Fruit fly (Drosophila melanogaster) whole organism, embryonic: ENCODE results near the gene Cpr65Az.
A peak's percentile ranks its signal among the peaks of the same experiment; 100 is the strongest.
"Not testable (repeated sequence)": the region's sequence is repeated elsewhere in the genome, so short reads cannot be mapped to it uniquely, and the experiment has no call there.

Source experiments
- Asciz ChIP-seq: fragments of 200-800 bp; sonication (Bioruptor generic); optimal IDR thresholded peaks from 2 replicates; lab custom pipeline; 2017; ENCODE audit warnings: missing biosample characterization, mild to moderate bottlenecking, missing genetic modification characterization, missing genetic modification reagents
- Atf6 ChIP-seq: fragments of 200-800 bp; sonication (Bioruptor generic); IDR thresholded peaks from 2 replicates; pipeline ENCODE4 v1.3.6; 2022; ENCODE audit warnings: missing biosample characterization, missing genetic modification characterization
- Blimp-1 ChIP-seq: fragments of 200-800 bp; sonication (Bioruptor generic); optimal IDR thresholded peaks from 3 replicates; lab custom pipeline; 2018; ENCODE audit warnings: missing biosample characterization, missing genetic modification characterization, mild to moderate bottlenecking, moderate library complexity, missing genetic modification reagents
- CG10209 ChIP-seq: fragments of 200-800 bp; sonication (Bioruptor generic); optimal IDR thresholded peaks from 3 replicates; lab custom pipeline; 2017; ENCODE audit warnings: missing biosample characterization, mild to moderate bottlenecking, missing genetic modification characterization, missing genetic modification reagents
- CG10543 ChIP-seq: fragments of 200-800 bp; sonication (Bioruptor generic); optimal IDR thresholded peaks from 3 replicates; lab custom pipeline; 2017; ENCODE audit warnings: missing biosample characterization, mild to moderate bottlenecking, missing genetic modification characterization, moderate library complexity
- CG11085 ChIP-seq: fragments of 200-800 bp; sonication (Bioruptor generic); IDR thresholded peaks from 2 replicates; pipeline ENCODE4 v1.3.6; 2022; ENCODE audit warnings: missing biosample characterization, missing genetic modification characterization
- CG11696 ChIP-seq: fragments of 200-800 bp; sonication (Bioruptor generic); IDR thresholded peaks from 2 replicates; pipeline ENCODE4 v1.3.6; 2022; ENCODE audit warnings: missing biosample characterization, missing genetic modification characterization
- CG12219 ChIP-seq: fragments of 200-800 bp; sonication (Bioruptor generic); optimal IDR thresholded peaks from 3 replicates; lab custom pipeline; 2018; ENCODE audit warnings: missing biosample characterization, mild to moderate bottlenecking, missing genetic modification characterization
- CG12769 ChIP-seq: fragments of 200-800 bp; sonication (Bioruptor generic); optimal IDR thresholded peaks from 2 replicates; lab custom pipeline; 2019; ENCODE audit warnings: missing biosample characterization, mild to moderate bottlenecking, missing genetic modification characterization, moderate library complexity
- CG13894 ChIP-seq: fragments of 200-800 bp; sonication (Bioruptor generic); optimal IDR thresholded peaks from 3 replicates; lab custom pipeline; 2018; ENCODE audit warnings: missing biosample characterization, mild to moderate bottlenecking, missing genetic modification characterization, moderate library complexity
- CG1603 ChIP-seq: fragments of 200-800 bp; sonication (Bioruptor generic); optimal IDR thresholded peaks from 2 replicates; lab custom pipeline; 2019; ENCODE audit warnings: missing biosample characterization, mild to moderate bottlenecking, missing genetic modification characterization, moderate library complexity
- CG17385 ChIP-seq: fragments of 200-800 bp; sonication (Bioruptor generic); optimal IDR thresholded peaks from 3 replicates; lab custom pipeline; 2018; ENCODE audit warnings: missing biosample characterization, mild to moderate bottlenecking, missing genetic modification characterization
- CG30431 ChIP-seq: fragments of 200-800 bp; sonication (Bioruptor generic); optimal IDR thresholded peaks from 2 replicates; lab custom pipeline; 2017; ENCODE audit warnings: missing biosample characterization, missing genetic modification characterization
- CG3407 ChIP-seq: fragments of 200-800 bp; sonication (Bioruptor generic); optimal IDR thresholded peaks from 2 replicates; lab custom pipeline; 2018; ENCODE audit warnings: missing biosample characterization, mild to moderate bottlenecking, missing genetic modification characterization
- CG34224 ChIP-seq: fragments of 200-800 bp; sonication (Bioruptor generic); IDR thresholded peaks from 3 replicates; pipeline ENCODE4 v1.3.6; 2022; ENCODE audit warnings: missing biosample characterization, missing genetic modification characterization; ENCODE audit not compliant: partially characterized antibody
- CG6791 ChIP-seq: fragments of 200-800 bp; sonication (Bioruptor generic); IDR thresholded peaks from 3 replicates; pipeline ENCODE4 v1.3.6; 2022; ENCODE audit warnings: missing biosample characterization, missing genetic modification characterization; ENCODE audit not compliant: partially characterized antibody
- CG9797 ChIP-seq: fragments of 200-800 bp; sonication (Bioruptor generic); optimal IDR thresholded peaks from 3 replicates; lab custom pipeline; 2018; ENCODE audit warnings: missing biosample characterization, mild to moderate bottlenecking, missing genetic modification characterization
- CTCF ChIP-seq: fragments of 200-800 bp; sonication (Bioruptor generic); optimal IDR thresholded peaks from 2 replicates; lab custom pipeline; 2017; ENCODE audit warnings: missing biosample characterization, mild to moderate bottlenecking, missing genetic modification characterization, moderate library complexity
- Deaf1 ChIP-seq: fragments of 200-800 bp; optimal IDR thresholded peaks from 3 replicates; lab custom pipeline; 2019; ENCODE audit warnings: missing biosample characterization, mild to moderate bottlenecking, missing genetic modification characterization, moderate library complexity
- Drgx ChIP-seq: fragments of 200-800 bp; sonication (Bioruptor generic); IDR thresholded peaks from 2 replicates; pipeline ENCODE4 v1.3.6; 2022; ENCODE audit warnings: missing biosample characterization, missing genetic modification characterization
- Ets65A ChIP-seq: fragments of 200-800 bp; sonication (Bioruptor generic); peaks from one replicate; lab custom pipeline; 2016; ENCODE audit warnings: missing biosample characterization, missing genetic modification characterization
- MBD-R2 ChIP-seq: fragments of 200-800 bp; sonication (Bioruptor generic); IDR thresholded peaks from 2 replicates; pipeline ENCODE4 v1.3.6; 2022; ENCODE audit warnings: missing biosample characterization, missing genetic modification characterization
- Myb ChIP-seq: fragments of 200-800 bp; sonication (Bioruptor generic); optimal IDR thresholded peaks from 2 replicates; lab custom pipeline; 2016; ENCODE audit warnings: missing biosample characterization, missing genetic modification characterization
- Nf-YC ChIP-seq: fragments of 200-800 bp; optimal IDR thresholded peaks from 3 replicates; lab custom pipeline; 2019; ENCODE audit warnings: missing biosample characterization, mild to moderate bottlenecking, missing genetic modification characterization, moderate library complexity
- abd-A ChIP-seq: fragments of 200-800 bp; sonication (Bioruptor generic); optimal IDR thresholded peaks from 3 replicates; lab custom pipeline; 2019; ENCODE audit warnings: missing biosample characterization, mild to moderate bottlenecking, missing genetic modification characterization, moderate library complexity
- bsh ChIP-seq, 2 experiments: fragments of 200-800 bp; sonication (Bioruptor generic); optimal IDR thresholded peaks; 2 replicates each; lab custom pipeline; 2017 to 2018; ENCODE audit warnings: mild to moderate bottlenecking in 2 of 2, missing biosample characterization in 2 of 2, missing genetic modification characterization in 2 of 2, moderate library complexity in 1 of 2
- chinmo ChIP-seq: fragments of 200-800 bp; sonication (Bioruptor generic); IDR thresholded peaks from 4 replicates; pipeline ENCODE4 v1.3.6; 2022; ENCODE audit warnings: missing biosample characterization, missing genetic modification characterization; ENCODE audit not compliant: partially characterized antibody
- dan ChIP-seq: fragments of 200-800 bp; sonication (Bioruptor generic); IDR thresholded peaks from 2 replicates; pipeline ENCODE4 v1.3.6; 2022; ENCODE audit warnings: missing biosample characterization, missing genetic modification characterization
- ftz-f1 ChIP-seq: fragments of 200-800 bp; sonication (Bioruptor generic); optimal IDR thresholded peaks from 2 replicates; lab custom pipeline; 2016; ENCODE audit warnings: missing biosample characterization, missing genetic modification characterization
- lmd ChIP-seq: fragments of 200-800 bp; sonication (Bioruptor generic); IDR thresholded peaks from 2 replicates; pipeline ENCODE4 v1.3.6; 2022; ENCODE audit warnings: missing biosample characterization, missing genetic modification characterization
- lov ChIP-seq, 2 experiments: fragments of 200-800 bp in 1 of 2; fragments of >200 bp in 1 of 2; sonication (Bioruptor generic) in 1 of 2; IDR thresholded peaks in 1 of 2; optimal IDR thresholded peaks in 1 of 2; 2 replicates in 1 of 2; 3 replicates in 1 of 2; pipeline versions ENCODE4 v1.3.6 to Lab custom; 2017 to 2022; ENCODE audit warnings: missing biosample characterization in 1 of 2, missing genetic modification characterization in 1 of 2
- nom ChIP-seq: fragments of 200-800 bp; sonication (Bioruptor generic); optimal IDR thresholded peaks from 2 replicates; lab custom pipeline; 2017; ENCODE audit warnings: missing biosample characterization, missing genetic modification characterization, mild to moderate bottlenecking, moderate library complexity, missing genetic modification reagents
- pros ChIP-seq: fragments of 200-800 bp; sonication (Bioruptor generic); optimal IDR thresholded peaks from 3 replicates; lab custom pipeline; 2019; ENCODE audit warnings: missing biosample characterization, mild to moderate bottlenecking, missing genetic modification characterization, moderate library complexity
- sd ChIP-seq: fragments of 200-800 bp; sonication (Bioruptor generic); optimal IDR thresholded peaks from 3 replicates; lab custom pipeline; 2018; ENCODE audit warnings: missing biosample characterization, mild to moderate bottlenecking, missing genetic modification characterization, moderate library complexity
- sisA ChIP-seq: fragments of 200-800 bp; sonication (Bioruptor generic); IDR thresholded peaks from 2 replicates; pipeline ENCODE4 v1.3.6; 2022; ENCODE audit warnings: missing biosample characterization, missing genetic modification characterization
- sqz ChIP-seq: fragments of 200-800 bp; sonication (Bioruptor generic); optimal IDR thresholded peaks from 3 replicates; lab custom pipeline; 2018; ENCODE audit warnings: missing biosample characterization, mild to moderate bottlenecking, missing genetic modification characterization
- vvl ChIP-seq: fragments of 200-800 bp; sonication (Bioruptor generic); IDR thresholded peaks from 2 replicates; pipeline ENCODE4 v1.3.6; 2022; ENCODE audit warnings: missing biosample characterization, missing genetic modification characterization
- zen2 ChIP-seq: fragments of 200-800 bp; sonication (Bioruptor generic); IDR thresholded peaks from 3 replicates; pipeline ENCODE4 v1.3.6; 2022; ENCODE audit warnings: missing biosample characterization, missing genetic modification characterization; ENCODE audit not compliant: partially characterized antibody

Cpr65Az gene

DNA sequence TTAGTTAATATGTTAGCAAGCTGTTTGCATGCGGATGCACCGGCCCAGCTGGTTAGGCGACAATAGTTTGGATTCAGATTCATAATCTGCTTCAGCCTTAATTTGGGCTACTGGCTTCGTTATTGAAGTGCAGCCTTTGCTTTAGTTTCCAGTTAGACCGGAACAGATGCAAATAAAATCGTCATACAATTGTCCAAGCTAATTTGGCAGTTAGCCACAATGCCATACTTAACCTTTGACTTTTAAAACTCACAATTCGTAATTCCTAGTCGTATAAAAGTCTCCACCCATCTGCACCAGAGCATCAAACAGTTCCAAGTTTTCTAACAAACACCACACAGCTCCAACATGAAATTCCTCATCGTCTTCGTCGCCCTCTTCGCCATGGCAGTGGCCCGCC, 14.2 kb upstream of the Cpr65Az start, which contains the start of gene Lcp65Ab2:
Lcp65Ab2 (plus strand) TSS at position 301 of the 400 bp plus-strand sequence.
- not testable (repeated sequence) for TF ChIP-seq Myb; Atf6 (GFP tag; lab: Robert Waterston, UW); bsh (GFP tag; optimal IDR thresholded peaks at IDR 0.05; lab: Kevin White, UChicago)

DNA sequence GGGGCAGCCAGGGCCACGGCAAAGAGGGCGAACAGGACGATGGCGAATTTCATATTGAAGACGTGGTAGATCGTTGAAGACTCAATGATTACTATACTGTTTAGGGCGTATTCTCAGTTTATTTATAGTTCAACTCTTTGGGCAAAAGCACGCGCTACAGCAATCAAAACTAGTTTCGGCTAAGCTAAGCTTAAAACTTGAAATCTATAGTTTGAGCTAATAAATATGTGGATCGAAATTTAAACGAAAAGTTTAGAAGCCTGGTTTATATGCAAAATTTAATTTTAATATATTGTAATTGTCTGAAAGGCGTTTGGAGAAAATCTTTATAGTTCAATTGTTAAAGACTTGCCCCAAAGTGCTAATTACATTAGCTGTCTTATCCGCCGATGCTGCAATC, 12.7 kb upstream of the Cpr65Az start, which contains the start of gene Cpr65Ax1:
Cpr65Ax1 (minus strand) TSS at position 101 of the 400 bp plus-strand sequence.
- not testable (repeated sequence) for TF ChIP-seq CG1603; CG11085 (GFP tag; lab: Robert Waterston, UW); MBD-R2

DNA sequence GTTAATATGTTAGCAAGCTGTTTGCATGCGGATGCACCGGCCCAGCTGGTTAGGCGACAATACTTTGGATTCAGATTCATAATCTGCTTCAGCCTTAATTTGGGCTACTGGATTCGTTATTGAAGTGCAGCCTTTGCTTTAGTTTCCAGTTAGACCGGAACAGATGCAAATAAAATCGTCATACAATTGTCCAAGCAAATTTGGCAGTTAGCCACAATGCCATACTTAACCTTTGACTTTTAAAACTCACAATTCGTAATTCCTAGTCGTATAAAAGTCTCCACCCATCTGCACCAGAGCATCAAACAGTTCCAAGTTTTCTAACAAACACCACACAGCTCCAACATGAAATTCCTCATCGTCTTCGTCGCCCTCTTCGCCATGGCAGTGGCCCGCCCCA, 11.4 kb upstream of the Cpr65Az start, which contains the start of gene Lcp65Ab1:
Lcp65Ab1 (plus strand) TSS at position 301 of the 400 bp plus-strand sequence.
- TF ChIP-seq Nf-YC (tag; lab: Kevin White, UChicago); CG3407; CTCF (GFP tag; lab: Kevin White, UChicago): not testable (repeated sequence)

DNA sequence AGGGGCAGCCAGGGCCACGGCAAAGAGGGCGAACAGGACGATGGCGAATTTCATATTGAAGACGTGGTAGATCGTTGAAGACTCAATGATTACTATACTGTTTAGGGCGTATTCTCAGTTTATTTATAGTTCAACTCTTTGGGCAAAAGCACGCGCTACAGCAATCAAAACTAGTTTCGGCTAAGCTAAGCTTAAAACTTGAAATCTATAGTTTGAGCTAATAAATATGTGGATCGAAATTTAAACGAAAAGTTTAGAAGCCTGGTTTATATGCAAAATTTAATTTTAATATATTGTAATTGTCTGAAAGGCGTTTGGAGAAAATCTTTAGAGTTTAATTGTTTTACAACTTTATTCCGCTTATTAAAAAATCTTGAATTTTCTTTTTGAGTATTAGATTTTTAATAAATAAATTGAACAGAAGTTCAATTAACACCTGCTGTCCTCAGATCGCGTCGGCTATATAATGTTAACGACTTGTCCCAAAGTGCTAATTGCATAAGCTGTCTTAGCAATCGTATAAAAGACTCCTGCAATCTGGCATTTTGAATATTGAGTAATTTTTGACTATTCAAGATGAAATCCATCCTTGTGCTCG, 9.8 kb upstream of the Cpr65Az start, which contains the start of the genes Cpr65Ax2 and Lcp65Aa:
Cpr65Ax2 (minus strand) TSS at position 101 of the 598 bp plus-strand sequence.
Lcp65Aa (plus strand) TSS at position 548 of the 598 bp plus-strand sequence.
- not testable (repeated sequence) for TF ChIP-seq Asciz (GFP tag; lab: Kevin White, UChicago); dan; CG30431 (GFP tag; lab: Kevin White, UChicago)

DNA sequence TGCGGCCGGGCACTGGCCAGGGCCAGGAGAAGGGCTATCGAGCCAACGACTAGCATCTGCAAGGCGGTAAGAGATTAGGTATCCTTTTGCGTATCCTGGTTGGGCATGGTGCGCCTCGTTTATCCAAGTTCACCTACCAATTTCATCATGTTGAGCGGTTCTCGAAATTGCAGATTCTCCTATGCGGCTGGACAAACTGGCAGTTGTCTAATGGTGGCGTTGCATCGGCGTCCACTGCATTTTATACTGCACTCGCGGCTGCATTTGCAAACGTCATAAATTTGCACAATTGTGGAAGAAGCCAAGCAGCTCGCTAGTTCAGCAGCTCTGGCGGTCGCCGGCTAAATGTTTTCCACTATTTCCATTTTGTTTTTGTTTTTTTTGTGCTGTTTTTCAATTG, 8.1 kb upstream of the Cpr65Az start, which contains the start of gene Acp65Aa:
Acp65Aa (minus strand) TSS at position 215 of the 400 bp plus-strand sequence.
- no peak for TF ChIP-seq CG9797 (GFP tag; lab: Kevin White, UChicago)
- 0 out of 2 replicates have a peak, but pooled peaks have one; percentile 4 for TF ChIP-seq lmd
- TF ChIP-seq zen2, result no peak
- no peak for TF ChIP-seq CG12219 (GFP tag; lab: Kevin White, UChicago)
- TF ChIP-seq CG13894 (tag; lab: Kevin White, UChicago), result no peak
- TF ChIP-seq sisA (GFP tag; lab: Robert Waterston, UW), result no peak
- peak; percentile 90 for TF ChIP-seq Ets65A (GFP tag; lab: Kevin White, UChicago)

DNA sequence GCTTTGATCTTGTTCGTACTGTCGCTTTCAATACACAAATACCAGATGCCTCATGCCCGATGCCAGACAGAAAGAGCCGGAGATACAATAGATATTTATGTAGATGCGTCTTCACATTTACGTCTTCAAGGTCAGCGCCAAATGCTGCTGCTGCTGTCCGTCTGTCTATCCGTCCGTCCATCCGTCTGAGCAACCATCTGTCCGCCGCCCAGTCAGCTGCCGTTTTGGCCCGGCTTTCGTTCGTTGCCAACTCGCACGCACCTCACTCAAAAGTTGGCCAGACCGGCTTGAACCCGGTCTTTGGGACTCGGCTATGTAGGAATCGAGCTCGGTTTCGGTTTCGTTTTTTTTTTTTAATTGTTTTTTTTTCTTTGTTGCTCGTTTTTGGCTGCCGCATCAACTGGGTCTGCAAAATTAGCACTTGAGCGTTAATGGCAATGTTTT, 5.6 kb upstream of the Cpr65Az start:
- TF ChIP-seq CG12769 (tag; lab: Kevin White, UChicago), result peak; percentile 74
- peak; percentile 82 for TF ChIP-seq sd (tag; lab: Kevin White, UChicago)
- no peak for TF ChIP-seq Myb
- TF ChIP-seq ftz-f1 (GFP tag; lab: Kevin White, UChicago), result peak; percentile 71
- peak; percentile 96 for TF ChIP-seq nom (GFP tag; lab: Kevin White, UChicago)
- no peak for TF ChIP-seq lov (optimal IDR thresholded peaks at IDR 0.05; lab: Kevin White, UChicago)
- no peak for TF ChIP-seq lov (GFP tag; IDR thresholded peaks at IDR 0.05; lab: Robert Waterston, UW)
- TF ChIP-seq CG6791, result 0 out of 3 replicates have a peak, but pooled peaks have one; percentile 6
- TF ChIP-seq chinmo, result peak; percentile 98
- no peak for TF ChIP-seq CG17385 (GFP tag; lab: Kevin White, UChicago)
- TF ChIP-seq CG10209 (GFP tag; lab: Kevin White, UChicago), result peak; percentile 48
- peak; percentile 71 for TF ChIP-seq abd-A (tag; lab: Kevin White, UChicago)
- no peak for TF ChIP-seq CG11696 (GFP tag; lab: Robert Waterston, UW)
- peak; percentile 37; the same call in 1 of the 2 replicates for TF ChIP-seq Drgx (GFP tag; lab: Robert Waterston, UW)
- peak; percentile 33 for TF ChIP-seq sqz (GFP tag; lab: Kevin White, UChicago)
- 0 out of 2 replicates have a peak, but pooled peaks have one; percentile 59 for TF ChIP-seq vvl
- peak; percentile 50 for TF ChIP-seq CG13894 (tag; lab: Kevin White, UChicago)
- peak; percentile 63 for TF ChIP-seq Deaf1 (tag; lab: Kevin White, UChicago)
- TF ChIP-seq pros (GFP tag; lab: Kevin White, UChicago), result peak; percentile 99
- TF ChIP-seq CG10543, result peak; percentile 36
- peak; percentile 86 for TF ChIP-seq Blimp-1
- no peak for TF ChIP-seq CG34224 (GFP tag; lab: Robert Waterston, UW)
